Worm (Caenorhabditis elegans) whole organism, L4 larva: Measurements from ENCODE around the gene nsy-1.

Experiments
- D1046.2 ChIP-seq: fragments of 200-800 bp; sonication (Bioruptor generic); IDR thresholded peaks from 2 replicates; pipeline ENCODE4 v1.3.6; 2022; ENCODE audit warnings: missing genetic modification characterization, missing compliant biosample characterization
- F10B5.3 ChIP-seq: sonication (generic microtip); optimal IDR thresholded peaks from 2 replicates; lab custom pipeline; 2016; ENCODE audit warnings: mild to moderate bottlenecking, missing genetic modification characterization, missing compliant biosample characterization
- F26F4.8 ChIP-seq: fragments of 200-800 bp; sonication (Bioruptor generic); conservative IDR thresholded peaks from 2 replicates; pipeline ENCODE4 v1.3.6; 2022; ENCODE audit warnings: missing genetic modification characterization, missing compliant biosample characterization
- F49E8.2 ChIP-seq: sonication (generic microtip); optimal IDR thresholded peaks from 2 replicates; lab custom pipeline; 2016; ENCODE audit warnings: missing compliant biosample characterization, mild to moderate bottlenecking, missing genetic modification characterization, borderline replicate concordance
- R02D3.7 ChIP-seq: fragments of 150-350 bp; sonication (generic microtip); optimal IDR thresholded peaks from 3 replicates; lab custom pipeline; 2014; ENCODE audit warnings: missing biosample characterization, missing genetic modification characterization
- Y75B8A.6 ChIP-seq: fragments of 200-800 bp; sonication (Bioruptor generic); IDR thresholded peaks from 2 replicates; pipeline ENCODE4 v1.3.6; 2022; ENCODE audit warnings: missing genetic modification reagents, missing genetic modification characterization, missing compliant biosample characterization
- ZK337.2 ChIP-seq: fragments of 200-800 bp; sonication (Bioruptor generic); IDR thresholded peaks from 2 replicates; pipeline ENCODE4 v1.3.6; 2022; ENCODE audit warnings: missing genetic modification reagents, missing genetic modification characterization, missing compliant biosample characterization
- aha-1 ChIP-seq: fragments of 150-350 bp; peaks from one replicate; lab custom pipeline; 2014; ENCODE audit warnings: missing biosample characterization, missing genetic modification characterization
- aly-2 ChIP-seq: sonication (generic microtip); optimal IDR thresholded peaks from 2 replicates; lab custom pipeline; 2018; ENCODE audit warnings: missing biosample characterization, missing genetic modification characterization
- attf-4 ChIP-seq: sonication (generic microtip); optimal IDR thresholded peaks from 3 replicates; lab custom pipeline; 2017; ENCODE audit warnings: missing biosample characterization, missing genetic modification characterization
- ceh-28 ChIP-seq: fragments of 150-350 bp; optimal IDR thresholded peaks from 2 replicates; lab custom pipeline; 2014; ENCODE audit warnings: missing biosample characterization, missing genetic modification reagents, missing genetic modification characterization
- ceh-32 ChIP-seq: sonication (generic microtip); optimal IDR thresholded peaks from 2 replicates; lab custom pipeline; 2016; ENCODE audit warnings: mild to moderate bottlenecking, missing genetic modification characterization, missing compliant biosample characterization; ENCODE audit not compliant: poor library complexity
- daf-16 ChIP-seq, 3 experiments: sonication (generic microtip); optimal IDR thresholded peaks; 2 replicates each; lab custom pipeline; 2016 to 2017; ENCODE audit warnings: missing genetic modification characterization in 3 of 3, missing genetic modification reagents in 3 of 3, mild to moderate bottlenecking in 2 of 3, missing compliant biosample characterization in 2 of 3, missing biosample characterization in 1 of 3, moderate library complexity in 1 of 3
- dmd-6 ChIP-seq: fragments of 200-800 bp; sonication (Bioruptor generic); IDR thresholded peaks from 2 replicates; pipeline ENCODE4 v1.3.6; 2022; ENCODE audit warnings: missing genetic modification reagents, missing genetic modification characterization, missing compliant biosample characterization
- dmd-9 ChIP-seq: fragments of 200-800 bp; sonication (Bioruptor generic); IDR thresholded peaks from 2 replicates; pipeline ENCODE4 v1.3.6; 2022; ENCODE audit warnings: missing genetic modification reagents, missing genetic modification characterization, missing compliant biosample characterization
- dve-1 ChIP-seq: sonication (generic microtip); optimal IDR thresholded peaks from 2 replicates; lab custom pipeline; 2017; ENCODE audit warnings: antibody characterized with exemption, mild to moderate bottlenecking, missing genetic modification characterization, missing compliant biosample characterization; ENCODE audit not compliant: insufficient read depth
- egl-27 ChIP-seq: sonication (generic microtip); optimal IDR thresholded peaks from 3 replicates; lab custom pipeline; 2017; ENCODE audit warnings: missing biosample characterization, missing genetic modification reagents, missing genetic modification characterization
- hlh-11 ChIP-seq: fragments of 200-800 bp; sonication (Bioruptor generic); optimal IDR thresholded peaks from 2 replicates; lab custom pipeline; 2018; ENCODE audit warnings: mild to moderate bottlenecking, missing genetic modification characterization, missing compliant biosample characterization
- hmg-1.1 ChIP-seq: fragments of 200-800 bp; sonication (Bioruptor generic); IDR thresholded peaks from 2 replicates; pipeline ENCODE4 v1.3.6; 2022; ENCODE audit warnings: missing genetic modification reagents, missing genetic modification characterization, missing compliant biosample characterization
- lin-13 ChIP-seq: fragments of 150-350 bp; optimal IDR thresholded peaks from 2 replicates; lab custom pipeline; 2014; ENCODE audit warnings: missing biosample characterization, missing genetic modification reagents, missing genetic modification characterization
- lin-15B ChIP-seq: fragments of 150-350 bp; sonication (generic microtip); optimal IDR thresholded peaks from 3 replicates; lab custom pipeline; 2014; ENCODE audit warnings: missing biosample characterization, missing genetic modification characterization
- lsy-2 ChIP-seq, 2 experiments: fragments of 150-350 bp in 1 of 2; sonication (generic microtip) in 1 of 2; optimal IDR thresholded peaks; 2 replicates each; lab custom pipeline; 2014 to 2017; ENCODE audit warnings: missing biosample characterization in 2 of 2, missing genetic modification characterization in 2 of 2
- mep-1 ChIP-seq: fragments of 150-350 bp; sonication (generic microtip); optimal IDR thresholded peaks from 3 replicates; lab custom pipeline; 2014; ENCODE audit warnings: missing biosample characterization, missing genetic modification characterization
- nhr-102 ChIP-seq: sonication (generic microtip); optimal IDR thresholded peaks from 2 replicates; lab custom pipeline; 2016; ENCODE audit warnings: mild to moderate bottlenecking, missing genetic modification characterization, moderate library complexity, missing compliant biosample characterization
- nhr-111 ChIP-seq: fragments of 200-800 bp; sonication (Bioruptor generic); optimal IDR thresholded peaks from 2 replicates; lab custom pipeline; 2018; ENCODE audit warnings: mild to moderate bottlenecking, missing genetic modification characterization, missing compliant biosample characterization
- nhr-237 ChIP-seq: sonication (generic microtip); optimal IDR thresholded peaks from 2 replicates; lab custom pipeline; 2017; ENCODE audit warnings: missing biosample characterization, missing genetic modification characterization
- nhr-28 ChIP-seq: fragments of 150-350 bp; optimal IDR thresholded peaks from 2 replicates; lab custom pipeline; 2014; ENCODE audit warnings: missing biosample characterization, missing genetic modification characterization
- nhr-6 ChIP-seq: fragments of 150-350 bp; optimal IDR thresholded peaks from 2 replicates; lab custom pipeline; 2014; ENCODE audit warnings: missing biosample characterization, missing genetic modification characterization
- php-3 ChIP-seq: fragments of 200-800 bp; sonication (Bioruptor generic); IDR thresholded peaks from 2 replicates; pipeline ENCODE4 v1.3.6; 2022; ENCODE audit warnings: missing genetic modification reagents, missing genetic modification characterization, missing compliant biosample characterization
- pqm-1 ChIP-seq: sonication (generic microtip); optimal IDR thresholded peaks from 2 replicates; lab custom pipeline; 2017; ENCODE audit warnings: missing biosample characterization, missing genetic modification characterization
- rbr-2 ChIP-seq: sonication (generic microtip); optimal IDR thresholded peaks from 2 replicates; lab custom pipeline; 2016; ENCODE audit warnings: missing genotype, missing genetic modification characterization, missing compliant biosample characterization
- sdz-12 ChIP-seq: fragments of 200-800 bp; sonication (Bioruptor generic); optimal IDR thresholded peaks from 2 replicates; lab custom pipeline; 2018; ENCODE audit warnings: mild to moderate bottlenecking, missing genetic modification characterization, missing compliant biosample characterization
- snpc-1.2 ChIP-seq: fragments of 200-800 bp; sonication (Bioruptor generic); IDR thresholded peaks from 2 replicates; pipeline ENCODE4 v1.3.6; 2022; ENCODE audit warnings: missing genetic modification reagents, missing genetic modification characterization, missing compliant biosample characterization
- tag-97 ChIP-seq: fragments of 200-800 bp; sonication (Bioruptor generic); IDR thresholded peaks from 2 replicates; pipeline ENCODE4 v1.3.6; 2022; ENCODE audit warnings: missing genetic modification characterization, missing compliant biosample characterization
- unc-62 ChIP-seq, 3 experiments: fragments of 150-350 bp in 1 of 3; sonication (generic microtip); optimal IDR thresholded peaks in 2 of 3; peaks in 1 of 3; 1 replicate in 1 of 3; 2 replicates in 2 of 3; lab custom pipeline; 2014 to 2017; ENCODE audit warnings: missing biosample characterization in 3 of 3, missing genetic modification characterization in 3 of 3, missing genetic modification reagents in 3 of 3, missing genotype in 1 of 3
- zfp-3 ChIP-seq: fragments of 200-800 bp; sonication (Bioruptor generic); conservative IDR thresholded peaks from 2 replicates; pipeline ENCODE4 v1.3.6; 2022; ENCODE audit warnings: missing genetic modification reagents, missing genetic modification characterization, missing compliant biosample characterization

nsy-1 gene

DNA sequence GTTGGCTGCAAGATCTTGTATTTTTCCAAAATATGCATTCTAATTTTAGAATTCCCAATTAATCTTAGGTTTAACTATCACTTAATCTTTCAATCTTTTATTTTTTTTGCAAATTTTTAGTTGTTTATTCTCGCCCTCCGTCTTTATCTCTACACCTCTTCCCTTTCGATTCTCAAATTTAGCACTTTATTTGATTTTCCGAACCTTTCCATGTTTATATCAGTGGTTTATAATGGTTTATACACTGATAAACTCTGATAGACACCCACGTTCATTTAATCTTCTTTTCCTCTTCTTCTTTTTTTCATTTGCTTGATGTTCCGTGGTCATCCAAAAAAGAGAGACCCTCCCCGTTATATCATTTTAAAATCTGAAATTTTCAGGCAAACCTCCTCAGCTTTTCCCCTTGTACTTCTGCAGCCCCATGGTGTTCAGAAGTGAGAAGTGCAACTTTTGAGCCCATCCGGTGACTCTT lies at the start of gene nsy-1, which contains the start of gene F59A6.13:
Gene nsy-1, plus strand, starts transcription at position 377 of the 475 bp plus-strand sequence.
Gene F59A6.13, plus strand, starts transcription at position 425 of the 475 bp plus-strand sequence.
- TF ChIP-seq daf-16 (GFP tag; optimal IDR thresholded peaks at IDR 0.05; lab: Kevin White, UChicago) (no peak), daf-16 (tag; optimal IDR thresholded peaks at IDR 0.05; lab: Kevin White, UChicago) (peak; percentile 72), dmd-6 (GFP tag; lab: Robert Waterston, UW) (peak; percentile 70), F10B5.3 (tag; lab: Kevin White, UChicago) (no peak), dve-1 (tag; lab: Kevin White, UChicago) (peak; percentile 39), nhr-28 (tag; lab: Kevin White, UChicago) (peak; percentile 3), attf-4 (tag; lab: Kevin White, UChicago) (no peak), D1046.2 (GFP tag; lab: Robert Waterston, UW) (no peak), php-3 (GFP tag; lab: Robert Waterston, UW) (0 out of 2 replicates have a peak, but pooled peaks have one; percentile 15), nhr-237 (no peak), egl-27 (no peak), nhr-102 (tag; lab: Kevin White, UChicago) (no peak), pqm-1 (tag; lab: Kevin White, UChicago) (peak; percentile 79), hlh-11 (tag; lab: Kevin White, UChicago) (peak; percentile 10), ceh-32 (tag; lab: Kevin White, UChicago) (no peak), lin-15B (tag; lab: Kevin White, UChicago) (no peak)

DNA sequence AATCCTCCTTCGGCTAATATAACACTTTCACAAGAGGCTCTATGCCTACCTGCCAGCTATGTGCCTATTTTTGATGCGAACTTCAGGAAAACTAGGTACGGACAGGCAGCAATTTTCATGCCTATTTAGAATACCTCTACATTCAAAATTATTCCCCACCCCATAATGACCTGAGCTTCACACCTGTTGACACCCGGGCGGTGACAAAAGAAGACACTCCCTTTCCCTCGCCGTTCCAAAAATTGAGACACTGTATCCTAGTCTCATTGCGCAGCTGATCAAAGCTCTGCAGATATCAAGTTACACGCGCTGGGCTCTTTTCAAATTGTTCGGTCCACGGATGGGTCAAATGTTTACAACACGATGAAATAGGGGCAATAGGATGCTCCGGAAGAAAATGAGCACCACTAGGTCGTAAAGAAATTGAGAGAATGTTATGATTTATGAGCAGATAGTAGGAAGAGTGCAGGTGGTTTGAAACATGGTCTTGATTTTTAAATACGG lies 48.1 kb upstream of the nsy-1 start:
- TF ChIP-seq nhr-6 (tag; lab: Kevin White, UChicago): no peak
- TF ChIP-seq nhr-102 (tag; lab: Kevin White, UChicago): no peak
- peak; percentile 86 for TF ChIP-seq aha-1

DNA sequence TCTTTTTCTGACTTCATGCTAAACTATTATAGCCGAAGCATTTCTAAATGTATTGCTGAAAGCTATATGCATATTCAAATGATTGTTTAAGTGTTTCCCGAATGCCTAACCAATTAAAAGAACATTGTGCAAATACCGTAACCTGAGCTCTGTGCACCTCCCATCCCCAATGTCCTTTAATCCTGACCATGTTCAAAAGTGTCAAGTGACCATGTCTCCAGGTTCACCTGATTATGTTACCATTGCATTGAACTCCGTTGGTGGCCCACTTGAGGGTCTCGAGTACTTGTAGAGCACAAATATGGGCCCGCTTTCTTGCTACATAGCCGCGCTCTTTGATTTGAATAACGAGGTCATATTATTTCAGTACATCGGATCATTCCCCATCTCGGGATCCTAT lies 47.2 kb upstream of the nsy-1 start:
- TF ChIP-seq R02D3.7 (tag; lab: Kevin White, UChicago): no peak
- no peak for TF ChIP-seq F26F4.8 (GFP tag; lab: Robert Waterston, UW)
- no peak for TF ChIP-seq ceh-28 (tag; lab: Kevin White, UChicago)
- no peak for TF ChIP-seq hmg-1.1
- TF ChIP-seq lin-13: no peak
- no peak for TF ChIP-seq lsy-2 (tag; optimal IDR thresholded peaks at IDR 0.05; lab: Kevin White, UChicago)
- TF ChIP-seq aly-2 (tag; lab: Kevin White, UChicago): no peak
- no peak for TF ChIP-seq zfp-3
- TF ChIP-seq nhr-111: no peak
- no peak for TF ChIP-seq ZK337.2 (GFP tag; lab: Robert Waterston, UW)
- no peak for TF ChIP-seq rbr-2
- TF ChIP-seq F49E8.2 (tag; lab: Kevin White, UChicago): no peak

DNA sequence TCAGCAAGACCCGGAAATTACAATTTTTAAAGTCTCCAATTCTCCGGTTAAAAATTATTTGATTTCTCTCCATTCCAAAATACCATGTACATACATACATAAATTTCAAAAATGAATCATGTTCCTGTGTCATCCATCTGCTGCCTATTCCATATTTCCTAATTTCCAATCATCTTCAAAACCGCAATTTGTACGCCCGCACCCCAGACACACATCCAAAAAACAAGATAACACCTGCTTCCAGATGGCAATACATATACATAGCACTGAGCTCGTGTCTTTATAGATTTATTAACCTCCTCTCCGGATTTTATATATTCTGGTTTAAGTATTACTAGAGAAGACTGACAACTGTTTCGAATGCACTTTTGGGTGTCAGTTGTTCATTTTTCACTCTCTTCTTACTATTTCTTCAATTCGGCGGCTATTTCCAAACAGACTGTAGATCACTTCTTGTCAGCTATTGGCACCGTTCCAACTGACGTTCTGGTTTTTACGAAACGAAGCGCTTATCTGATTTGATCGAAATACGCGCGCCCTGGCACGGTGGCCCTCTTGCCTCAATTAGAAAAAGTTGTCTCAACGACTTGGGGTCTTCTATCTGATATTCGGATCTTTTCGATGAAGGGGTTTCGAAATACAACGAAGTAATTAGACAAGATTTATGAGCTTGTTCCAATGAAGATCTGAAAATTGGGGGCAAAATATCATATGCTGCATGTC lies 40.7 kb upstream of the nsy-1 start:
- TF ChIP-seq Y75B8A.6 (GFP tag; lab: Robert Waterston, UW) (no peak), aha-1 (peak; percentile 40)

DNA sequence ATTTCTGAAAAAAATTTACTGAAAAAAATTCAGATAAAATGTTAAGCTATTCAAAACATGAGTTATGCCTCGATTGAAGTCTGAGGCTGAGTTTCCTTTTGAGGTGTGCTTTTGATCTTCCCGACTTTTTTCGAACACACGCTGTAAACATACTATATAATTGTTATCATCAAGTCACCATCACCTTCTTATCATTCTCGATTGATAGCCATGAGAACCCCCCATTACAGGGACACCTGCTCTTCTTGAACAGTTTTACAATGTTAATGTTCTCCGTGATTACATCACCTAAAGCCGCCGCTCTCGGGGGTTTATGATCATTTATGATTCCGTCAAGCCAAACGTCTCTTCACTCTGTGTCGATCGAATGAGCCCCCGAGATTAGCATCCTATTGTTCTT lies 38.4 kb upstream of the nsy-1 start:
- no peak for TF ChIP-seq daf-16 (GFP tag; optimal IDR thresholded peaks at IDR 0.05; lab: Kevin White, UChicago)
- peak; percentile 45 for TF ChIP-seq daf-16 (tag; optimal IDR thresholded peaks at IDR 0.05; lab: Kevin White, UChicago)
- TF ChIP-seq mep-1 (tag; lab: Kevin White, UChicago): no peak
- no peak for TF ChIP-seq F10B5.3 (tag; lab: Kevin White, UChicago)
- no peak for TF ChIP-seq F49E8.2 (tag; lab: Kevin White, UChicago)
- TF ChIP-seq tag-97 (GFP tag; lab: Robert Waterston, UW): no peak
- TF ChIP-seq ceh-32 (tag; lab: Kevin White, UChicago): no peak
- TF ChIP-seq dmd-9 (GFP tag; lab: Robert Waterston, UW): no peak
- no peak for TF ChIP-seq unc-62 (GFP tag; optimal IDR thresholded peaks at IDR 0.05 in 1 of 2; lab: Kevin White, UChicago)
- no peak for TF ChIP-seq unc-62 (tag; optimal IDR thresholded peaks at IDR 0.05; lab: Kevin White, UChicago)
- no peak for TF ChIP-seq sdz-12 (GFP tag; lab: Kevin White, UChicago)
- no peak for TF ChIP-seq snpc-1.2
- TF ChIP-seq pqm-1 (tag; lab: Kevin White, UChicago): peak; percentile 15
